Fruit fly (Drosophila melanogaster) whole organism, embryonic: ENCODE data around the gene trem.

Experiments
- Abd-B ChIP-seq: fragments of 200-800 bp; sonication (Bioruptor generic); optimal IDR thresholded peaks from 2 replicates; lab custom pipeline; 2018; ENCODE audit warnings: missing biosample characterization, mild to moderate bottlenecking, missing genetic modification characterization, moderate library complexity
- Asciz ChIP-seq: fragments of 200-800 bp; sonication (Bioruptor generic); optimal IDR thresholded peaks from 2 replicates; lab custom pipeline; 2017; ENCODE audit warnings: missing biosample characterization, mild to moderate bottlenecking, missing genetic modification characterization, missing genetic modification reagents
- Atf6 ChIP-seq: fragments of 200-800 bp; sonication (Bioruptor generic); IDR thresholded peaks from 2 replicates; pipeline ENCODE4 v1.3.6; 2022; ENCODE audit warnings: missing biosample characterization, missing genetic modification characterization
- C15 ChIP-seq: fragments of 200-800 bp; sonication (Bioruptor generic); IDR thresholded peaks from 3 replicates; pipeline ENCODE4 v1.3.6; 2022; ENCODE audit warnings: missing biosample characterization, missing genetic modification characterization
- CG10979 ChIP-seq: fragments of 200-800 bp; sonication (Bioruptor generic); optimal IDR thresholded peaks from 2 replicates; lab custom pipeline; 2018; ENCODE audit warnings: missing biosample characterization, mild to moderate bottlenecking, missing genetic modification characterization, moderate library complexity
- CG13775 ChIP-seq: fragments of 200-800 bp; sonication (Bioruptor generic); optimal IDR thresholded peaks from 3 replicates; lab custom pipeline; 2017; ENCODE audit warnings: missing biosample characterization, mild to moderate bottlenecking, missing genetic modification characterization
- CG1529 ChIP-seq: fragments of 200-800 bp; sonication (Bioruptor generic); optimal IDR thresholded peaks from 3 replicates; lab custom pipeline; 2018; ENCODE audit warnings: missing biosample characterization, missing genetic modification characterization
- CG15479 ChIP-seq: fragments of 200-800 bp; sonication (Bioruptor generic); optimal IDR thresholded peaks from 3 replicates; lab custom pipeline; 2019; ENCODE audit warnings: missing biosample characterization, mild to moderate bottlenecking, missing genetic modification characterization, moderate library complexity
- CG1603 ChIP-seq: fragments of 200-800 bp; sonication (Bioruptor generic); optimal IDR thresholded peaks from 2 replicates; lab custom pipeline; 2019; ENCODE audit warnings: missing biosample characterization, mild to moderate bottlenecking, missing genetic modification characterization, moderate library complexity
- CG17361 ChIP-seq: fragments of 200-800 bp; sonication (Bioruptor generic); IDR thresholded peaks from 3 replicates; pipeline ENCODE4 v1.3.6; 2022; ENCODE audit warnings: missing biosample characterization, missing genetic modification characterization
- CG18011 ChIP-seq: fragments of 200-800 bp; sonication (Bioruptor generic); optimal IDR thresholded peaks from 2 replicates; lab custom pipeline; 2017; ENCODE audit warnings: missing biosample characterization, missing genetic modification characterization, mild to moderate bottlenecking, moderate library complexity, missing genotype
- CG18262 ChIP-seq: fragments of 200-800 bp; optimal IDR thresholded peaks from 3 replicates; lab custom pipeline; 2019; ENCODE audit warnings: missing biosample characterization, mild to moderate bottlenecking, missing genetic modification characterization, moderate library complexity
- CG18476 ChIP-seq: fragments of 200-800 bp; sonication (Bioruptor generic); optimal IDR thresholded peaks from 2 replicates; lab custom pipeline; 2016; ENCODE audit warnings: missing biosample characterization, mild to moderate bottlenecking, missing genetic modification characterization
- CG2712 ChIP-seq: fragments of 200-800 bp; optimal IDR thresholded peaks from 3 replicates; lab custom pipeline; 2019; ENCODE audit warnings: missing biosample characterization, mild to moderate bottlenecking, missing genetic modification characterization, moderate library complexity
- CG32772 ChIP-seq: fragments of 200-800 bp; sonication (Bioruptor generic); IDR thresholded peaks from 2 replicates; pipeline ENCODE4 v1.3.6; 2022; ENCODE audit warnings: missing biosample characterization, missing genetic modification characterization
- CG34376 ChIP-seq: fragments of 200-800 bp; sonication (Bioruptor generic); optimal IDR thresholded peaks from 2 replicates; lab custom pipeline; 2018; ENCODE audit warnings: missing biosample characterization, mild to moderate bottlenecking, missing genetic modification characterization
- CG5245 ChIP-seq: fragments of 200-800 bp; sonication (Bioruptor generic); optimal IDR thresholded peaks from 3 replicates; lab custom pipeline; 2016; ENCODE audit warnings: missing biosample characterization, missing genetic modification characterization
- CG6272 ChIP-seq: fragments of 200-800 bp; sonication (Bioruptor generic); IDR thresholded peaks from 2 replicates; pipeline ENCODE4 v1.3.6; 2022; ENCODE audit warnings: missing biosample characterization, missing genetic modification characterization
- CG6683 ChIP-seq: fragments of 200-800 bp; sonication (Bioruptor generic); optimal IDR thresholded peaks from 2 replicates; lab custom pipeline; 2017; ENCODE audit warnings: missing biosample characterization, mild to moderate bottlenecking, missing genetic modification characterization, missing genetic modification reagents
- CG9609 ChIP-seq: fragments of 200-800 bp; sonication (Bioruptor generic); optimal IDR thresholded peaks from 3 replicates; lab custom pipeline; 2016; ENCODE audit warnings: missing biosample characterization, missing genetic modification characterization
- CHES-1-like ChIP-seq: fragments of 200-800 bp; sonication (Bioruptor generic); optimal IDR thresholded peaks from 2 replicates; lab custom pipeline; 2016; ENCODE audit warnings: missing biosample characterization, missing genetic modification characterization
- Dref ChIP-seq: fragments of 200-800 bp; sonication (Bioruptor generic); IDR thresholded peaks from 2 replicates; pipeline ENCODE4 v1.3.6; 2022; ENCODE audit warnings: missing biosample characterization, missing genetic modification characterization
- HHEX ChIP-seq: fragments of 200-800 bp; sonication (Bioruptor generic); optimal IDR thresholded peaks from 3 replicates; lab custom pipeline; 2017; ENCODE audit warnings: missing biosample characterization, mild to moderate bottlenecking, missing genetic modification characterization, missing genetic modification reagents
- HLH54F ChIP-seq: fragments of 200-800 bp; sonication (Bioruptor generic); optimal IDR thresholded peaks from 3 replicates; lab custom pipeline; 2016; ENCODE audit warnings: missing biosample characterization, missing genetic modification characterization
- Hmx ChIP-seq: fragments of 200-800 bp; sonication (Bioruptor generic); optimal IDR thresholded peaks from 2 replicates; lab custom pipeline; 2016; ENCODE audit warnings: missing biosample characterization, missing genetic modification characterization
- Hr3 ChIP-seq: fragments of 200-800 bp; sonication (Bioruptor generic); optimal IDR thresholded peaks from 3 replicates; lab custom pipeline; 2016; ENCODE audit warnings: missing biosample characterization, missing genetic modification characterization
- Hr78 ChIP-seq, 2 experiments: fragments of 200-800 bp in 1 of 2; fragments of >200 bp in 1 of 2; sonication (Bioruptor generic) in 1 of 2; optimal IDR thresholded peaks; 2 replicates each; lab custom pipeline; 2017 to 2019; ENCODE audit warnings: missing biosample characterization in 2 of 2, missing genetic modification characterization in 2 of 2, mild to moderate bottlenecking in 1 of 2, moderate library complexity in 1 of 2
- Lpt ChIP-seq: fragments of >200 bp; optimal IDR thresholded peaks from 2 replicates; lab custom pipeline; 2018; ENCODE audit warnings: missing biosample characterization, missing genetic modification characterization
- MTF-1 ChIP-seq: fragments of 200-800 bp; sonication (Bioruptor generic); optimal IDR thresholded peaks from 2 replicates; lab custom pipeline; 2018; ENCODE audit warnings: missing biosample characterization, mild to moderate bottlenecking, missing genetic modification characterization, borderline replicate concordance
- Mes4 ChIP-seq: fragments of 200-800 bp; sonication (Bioruptor generic); optimal IDR thresholded peaks from 2 replicates; lab custom pipeline; 2016; ENCODE audit warnings: missing biosample characterization, missing genetic modification characterization
- Sox102F ChIP-seq: fragments of 200-800 bp; sonication (Bioruptor generic); optimal IDR thresholded peaks from 2 replicates; lab custom pipeline; 2018; ENCODE audit warnings: missing biosample characterization, mild to moderate bottlenecking, missing genetic modification characterization, moderate library complexity
- amos ChIP-seq: fragments of 200-800 bp; sonication (Bioruptor generic); IDR thresholded peaks from 2 replicates; pipeline ENCODE4 v1.3.6; 2022; ENCODE audit warnings: missing biosample characterization, missing genetic modification characterization; ENCODE audit not compliant: partially characterized antibody
- cad ChIP-seq: fragments of >200 bp; optimal IDR thresholded peaks from 2 replicates; lab custom pipeline; 2017; ENCODE audit warnings: missing biosample characterization, missing genetic modification characterization
- dimm ChIP-seq: fragments of 200-800 bp; sonication (Bioruptor generic); IDR thresholded peaks from 2 replicates; pipeline ENCODE4 v1.3.6; 2022; ENCODE audit warnings: missing biosample characterization, missing genetic modification characterization
- dm ChIP-seq: fragments of 200-800 bp; sonication (Bioruptor generic); optimal IDR thresholded peaks from 3 replicates; lab custom pipeline; 2016; ENCODE audit warnings: missing biosample characterization, missing genetic modification characterization
- dmrt99B ChIP-seq: fragments of 200-800 bp; sonication (Bioruptor generic); optimal IDR thresholded peaks from 2 replicates; lab custom pipeline; 2018; ENCODE audit warnings: missing biosample characterization, mild to moderate bottlenecking, missing genetic modification characterization, moderate library complexity
- ems ChIP-seq: fragments of 200-800 bp; sonication (Bioruptor generic); optimal IDR thresholded peaks from 3 replicates; lab custom pipeline; 2016; ENCODE audit warnings: missing biosample characterization, missing genetic modification characterization
- fd3F ChIP-seq: fragments of 200-800 bp; sonication (Bioruptor generic); optimal IDR thresholded peaks from 2 replicates; lab custom pipeline; 2018; ENCODE audit warnings: missing biosample characterization, mild to moderate bottlenecking, missing genetic modification characterization, moderate library complexity
- grau ChIP-seq: fragments of 200-800 bp; optimal IDR thresholded peaks from 3 replicates; lab custom pipeline; 2019; ENCODE audit warnings: missing biosample characterization, mild to moderate bottlenecking, missing genetic modification characterization, moderate library complexity
- gsb-n ChIP-seq: fragments of 200-800 bp; sonication (Bioruptor generic); optimal IDR thresholded peaks from 3 replicates; lab custom pipeline; 2018; ENCODE audit warnings: missing biosample characterization, mild to moderate bottlenecking, missing genetic modification characterization
- jigr1 ChIP-seq: fragments of 200-800 bp; sonication (Bioruptor generic); IDR thresholded peaks from 3 replicates; pipeline ENCODE4 v1.3.6; 2022; ENCODE audit warnings: missing biosample characterization, missing genetic modification characterization
- jing ChIP-seq: fragments of 200-800 bp; sonication (Bioruptor generic); optimal IDR thresholded peaks from 2 replicates; lab custom pipeline; 2018; ENCODE audit warnings: missing biosample characterization, mild to moderate bottlenecking, missing genetic modification characterization
- nerfin-2 ChIP-seq: fragments of 200-800 bp; sonication (Bioruptor generic); IDR thresholded peaks from 2 replicates; pipeline ENCODE4 v1.3.6; 2022; ENCODE audit warnings: missing biosample characterization, missing genetic modification characterization; ENCODE audit not compliant: partially characterized antibody
- repo ChIP-seq: fragments of 200-800 bp; sonication (Bioruptor generic); optimal IDR thresholded peaks from 2 replicates; lab custom pipeline; 2016; ENCODE audit warnings: missing biosample characterization, missing genetic modification characterization
- row ChIP-seq: fragments of 200-800 bp; sonication (Bioruptor generic); IDR thresholded peaks from 3 replicates; pipeline ENCODE4 v1.3.6; 2022; ENCODE audit warnings: missing biosample characterization, missing genetic modification characterization
- shn ChIP-seq: fragments of 200-800 bp; sonication (Bioruptor generic); optimal IDR thresholded peaks from 3 replicates; lab custom pipeline; 2016; ENCODE audit warnings: missing biosample characterization, missing genetic modification characterization
- sim ChIP-seq: fragments of 200-800 bp; sonication (Bioruptor generic); IDR thresholded peaks from 2 replicates; pipeline ENCODE4 v1.3.6; 2022; ENCODE audit warnings: missing biosample characterization, missing genetic modification characterization
- sr ChIP-seq: fragments of 200-800 bp; sonication (Bioruptor generic); IDR thresholded peaks from 3 replicates; pipeline ENCODE4 v1.3.6; 2022; ENCODE audit warnings: missing biosample characterization, missing genetic modification characterization
- ssp ChIP-seq: fragments of 200-800 bp; sonication (Bioruptor generic); IDR thresholded peaks from 2 replicates; pipeline ENCODE4 v1.3.6; 2022; ENCODE audit warnings: missing biosample characterization, missing genetic modification characterization
- stc ChIP-seq: fragments of 200-800 bp; sonication (Bioruptor generic); IDR thresholded peaks from 2 replicates; pipeline ENCODE4 v1.3.6; 2022; ENCODE audit warnings: missing biosample characterization, missing genetic modification characterization
- tin ChIP-seq: fragments of 200-800 bp; sonication (Bioruptor generic); optimal IDR thresholded peaks from 3 replicates; lab custom pipeline; 2016; ENCODE audit warnings: missing biosample characterization, missing genetic modification characterization
- toy ChIP-seq: fragments of 200-800 bp; sonication (Bioruptor generic); IDR thresholded peaks from 2 replicates; pipeline ENCODE4 v1.3.6; 2022; ENCODE audit warnings: missing biosample characterization, missing genetic modification characterization

Gene trem

dm6 chr3R:20001595-20001997 lies 29.5 kb downstream of the trem start (continued):
- no peak for TF ChIP-seq MTF-1 (GFP tag; lab: Kevin White, UChicago)
- TF ChIP-seq CG6272 (GFP tag; lab: Robert Waterston, UW): no peak
- no peak for TF ChIP-seq Atf6
- TF ChIP-seq toy (GFP tag; lab: Robert Waterston, UW): no peak
- no peak for TF ChIP-seq Lpt (GFP tag; lab: Kevin White, UChicago)
- peak; percentile 42 for TF ChIP-seq CG2712 (tag; lab: Kevin White, UChicago)
- no peak for TF ChIP-seq tin (GFP tag; lab: Kevin White, UChicago)
- TF ChIP-seq fd3F (GFP tag; lab: Kevin White, UChicago): no peak
- no peak for TF ChIP-seq CG18476 (GFP tag; lab: Kevin White, UChicago)
- no peak for TF ChIP-seq Hmx
- TF ChIP-seq jing (GFP tag; lab: Kevin White, UChicago): no peak
- TF ChIP-seq CG18011: no peak
- no peak for TF ChIP-seq shn (GFP tag; lab: Kevin White, UChicago)
- TF ChIP-seq Hr78 (GFP tag; optimal IDR thresholded peaks at IDR 0.05; lab: Kevin White, UChicago): no peak
- peak; percentile 45 for TF ChIP-seq CG18262 (tag; lab: Kevin White, UChicago)
- TF ChIP-seq C15: no peak
- no peak for TF ChIP-seq CG34376 (GFP tag; lab: Kevin White, UChicago)
- TF ChIP-seq CG1529 (GFP tag; lab: Kevin White, UChicago): no peak
- TF ChIP-seq gsb-n (tag; lab: Kevin White, UChicago): no peak
- TF ChIP-seq grau: peak; percentile 9
- TF ChIP-seq CG10979 (tag; lab: Kevin White, UChicago): peak; percentile 30
- TF ChIP-seq CG6683 (GFP tag; lab: Kevin White, UChicago): no peak
- TF ChIP-seq Asciz (GFP tag; lab: Kevin White, UChicago): no peak
- peak; percentile 35 for TF ChIP-seq Abd-B (GFP tag; lab: Kevin White, UChicago)
- TF ChIP-seq CG9609 (GFP tag; lab: Kevin White, UChicago): no peak
- no peak for TF ChIP-seq nerfin-2 (GFP tag; lab: Robert Waterston, UW)
- peak; percentile 24 for TF ChIP-seq Sox102F (GFP tag; lab: Kevin White, UChicago)
- TF ChIP-seq CHES-1-like (GFP tag; lab: Kevin White, UChicago): no peak
- TF ChIP-seq CG5245: no peak
- no peak for TF ChIP-seq ems (GFP tag; lab: Kevin White, UChicago)
- TF ChIP-seq amos: no peak
- no peak for TF ChIP-seq Mes4 (GFP tag; lab: Kevin White, UChicago)
- no peak for TF ChIP-seq sr (GFP tag; lab: Robert Waterston, UW)
- TF ChIP-seq CG13775: no peak
- no peak for TF ChIP-seq cad (GFP tag; lab: Kevin White, UChicago)
- TF ChIP-seq dm (GFP tag; lab: Kevin White, UChicago): no peak
- TF ChIP-seq CG1603 (tag; lab: Kevin White, UChicago): no peak
- no peak for TF ChIP-seq repo (GFP tag; lab: Kevin White, UChicago)
- TF ChIP-seq stc (GFP tag; lab: Robert Waterston, UW): no peak
- TF ChIP-seq dmrt99B (tag; lab: Kevin White, UChicago): peak; percentile 11
- TF ChIP-seq jigr1 (GFP tag; lab: Robert Waterston, UW): no peak
- no peak for TF ChIP-seq ssp (GFP tag; lab: Robert Waterston, UW)
- TF ChIP-seq CG17361 (GFP tag; lab: Robert Waterston, UW): peak; percentile 57; the same call in 2 of the 3 replicates
- TF ChIP-seq CG32772 (GFP tag; lab: Robert Waterston, UW): no peak
- TF ChIP-seq dimm (GFP tag; lab: Robert Waterston, UW): no peak
- TF ChIP-seq Dref (GFP tag; lab: Robert Waterston, UW): no peak
- no peak for TF ChIP-seq HHEX (GFP tag; lab: Kevin White, UChicago)
- TF ChIP-seq HLH54F (GFP tag; lab: Kevin White, UChicago): no peak
- TF ChIP-seq CG15479: no peak
- TF ChIP-seq row (GFP tag; lab: Robert Waterston, UW): peak; percentile 57; the same call in 2 of the 3 replicates
- no peak for TF ChIP-seq Hr3 (GFP tag; lab: Kevin White, UChicago)
- no peak for TF ChIP-seq sim (GFP tag; lab: Robert Waterston, UW)
